Fruit fly (Drosophila melanogaster) whole organism, wandering third instar larva: Measurements from ENCODE around the gene CG32625.

Source experiments
- N ChIP-seq: fragments of >200 bp; optimal IDR thresholded peaks from 2 replicates; lab custom pipeline; 2018; ENCODE audit warnings: missing biosample characterization, missing external identifiers, missing genetic modification characterization
- brk ChIP-seq: fragments of 200-800 bp; sonication (Bioruptor generic); optimal IDR thresholded peaks from 2 replicates; lab custom pipeline; 2016; ENCODE audit warnings: missing biosample characterization, mild to moderate bottlenecking, missing genetic modification characterization
- fru ChIP-seq: fragments of 200-800 bp; sonication (Bioruptor generic); optimal IDR thresholded peaks from 3 replicates; lab custom pipeline; 2016; ENCODE audit warnings: missing biosample characterization, mild to moderate bottlenecking, missing genetic modification characterization
- h ChIP-seq: fragments of 200-800 bp; sonication (Bioruptor generic); optimal IDR thresholded peaks from 3 replicates; lab custom pipeline; 2016; ENCODE audit warnings: missing biosample characterization, mild to moderate bottlenecking, missing genetic modification characterization
- psq ChIP-seq: fragments of 200-800 bp; sonication (Bioruptor generic); optimal IDR thresholded peaks from 3 replicates; lab custom pipeline; 2017; ENCODE audit warnings: missing biosample characterization, mild to moderate bottlenecking, missing genetic modification characterization, moderate library complexity
- sage ChIP-seq: fragments of 200-800 bp; sonication (Bioruptor generic); optimal IDR thresholded peaks from 2 replicates; lab custom pipeline; 2016; ENCODE audit warnings: missing biosample characterization, mild to moderate bottlenecking, missing genetic modification characterization

- TF ChIP-seq brk (GFP tag; lab: Kevin White, UChicago) = no peak
- no peak for TF ChIP-seq fru
- peak; percentile 96 for TF ChIP-seq N (GFP tag; lab: Kevin White, UChicago)
- TF ChIP-seq h (GFP tag; lab: Kevin White, UChicago) = peak; percentile 16
- TF ChIP-seq sage (GFP tag; lab: Kevin White, UChicago) = no peak
- no peak for TF ChIP-seq psq
Observed at dm6 chrX:13783534-13783949, 26.9 kb upstream of the CG32625 start, which contains the start of gene inaE.
